Worm (Caenorhabditis elegans): ENCODE data around the gene psmd-9.

The psmd-9 gene

DNA sequence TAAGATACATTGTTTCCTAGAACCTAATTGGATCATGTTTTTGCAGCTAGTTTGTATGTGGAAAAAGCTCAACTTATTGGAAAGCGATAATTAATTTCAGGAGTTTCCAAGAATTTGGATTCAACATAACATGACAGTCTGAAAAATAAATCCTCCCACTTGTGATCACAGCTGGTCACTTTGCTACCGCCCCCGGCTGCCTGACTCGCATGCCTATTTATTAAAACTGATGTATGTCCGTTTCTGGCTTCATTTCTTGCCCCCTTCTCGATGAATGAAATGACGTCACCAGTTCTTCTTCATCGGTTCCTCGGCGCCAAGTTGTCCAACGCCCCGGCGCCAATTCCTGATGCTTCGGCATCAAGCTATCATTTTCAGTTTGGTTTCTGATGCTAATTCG is 25.1 kb downstream of the psmd-9 start:
- TF ChIP-seq ztf-11 (tag; optimal IDR thresholded peaks at IDR 0.05): no peak
- no peak for TF ChIP-seq nhr-25 (tag; optimal IDR thresholded peaks at IDR 0.05)
- no peak for TF ChIP-seq nhr-237 (tag; optimal IDR thresholded peaks at IDR 0.05)
- no peak for TF ChIP-seq elt-3 (tag; optimal IDR thresholded peaks at IDR 0.05)
- no peak for TF ChIP-seq unc-39 (tag; optimal IDR thresholded peaks at IDR 0.05)
- no peak for TF ChIP-seq ztf-4 (tag; optimal IDR thresholded peaks at IDR 0.05)
- TF ChIP-seq ZK546.5 (tag; optimal IDR thresholded peaks at IDR 0.05): no peak
- no peak for TF ChIP-seq aly-2 (tag; optimal IDR thresholded peaks at IDR 0.05)
- TF ChIP-seq nhr-11 (tag; optimal IDR thresholded peaks at IDR 0.05): no peak

DNA sequence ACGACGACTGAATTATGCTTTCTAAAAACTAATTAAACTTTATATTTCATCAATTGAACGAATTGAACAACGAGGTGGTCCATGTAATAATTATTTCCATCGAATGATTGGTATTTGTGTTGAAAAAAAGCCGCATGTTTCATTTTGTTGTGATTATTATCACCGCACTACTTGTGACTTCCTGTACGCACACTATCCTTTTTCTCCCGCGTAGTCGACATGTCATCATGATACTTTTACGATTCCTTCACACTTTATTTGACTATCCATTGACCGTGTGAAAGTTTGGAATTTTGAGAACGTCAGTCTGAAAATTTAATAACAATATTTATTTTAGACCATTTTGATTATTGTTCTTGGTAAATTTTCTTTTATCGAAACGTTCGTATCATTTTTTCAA is 25.7 kb downstream of the psmd-9 start, which contains the start of gene F22D3.4:
Gene F22D3.4 (minus strand): TSS at position 1 of the 400 bp plus-strand sequence.
- TF ChIP-seq mdl-1 (tag; optimal IDR thresholded peaks at IDR 0.05) (no peak), elt-2 (tag; optimal IDR thresholded peaks at IDR 0.05) (peak; percentile 21), ztf-4 (tag; optimal IDR thresholded peaks at IDR 0.05) (no peak), ceh-9 (tag; optimal IDR thresholded peaks at IDR 0.05) (no peak), nhr-28 (tag; optimal IDR thresholded peaks at IDR 0.05) (no peak), ZK546.5 (tag; optimal IDR thresholded peaks at IDR 0.05) (no peak)

DNA sequence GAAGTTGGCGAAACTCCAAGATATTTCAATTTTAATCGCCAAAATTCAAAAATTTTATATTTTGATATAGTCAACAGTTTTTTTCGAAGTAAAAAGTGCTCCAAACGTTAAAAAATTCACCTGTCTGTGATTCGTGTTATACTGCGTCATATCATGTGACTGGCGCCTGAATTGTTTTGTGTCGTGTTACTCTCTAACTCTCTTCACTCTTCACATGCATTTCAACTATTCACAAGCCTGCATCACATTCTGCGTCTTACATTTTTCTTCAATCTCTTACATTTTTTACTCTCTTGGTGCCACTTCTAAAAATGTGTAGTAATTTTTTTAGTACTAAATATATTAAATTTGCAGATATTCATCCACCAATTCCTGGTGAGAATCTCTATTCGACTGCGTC is 26.5 kb downstream of the psmd-9 start, which contains the start of gene flcn-1:
Gene flcn-1 (plus strand): TSS at position 348 of the 400 bp plus-strand sequence.
- TF ChIP-seq nhr-77 (tag; optimal IDR thresholded peaks at IDR 0.05): no peak
- no peak for TF ChIP-seq eor-1 (tag; optimal IDR thresholded peaks at IDR 0.05)
- TF ChIP-seq daf-12 (tag; optimal IDR thresholded peaks at IDR 0.05): no peak
- no peak for TF ChIP-seq nhr-76 (tag; optimal IDR thresholded peaks at IDR 0.05)
- no peak for TF ChIP-seq ZK546.5 (tag; optimal IDR thresholded peaks at IDR 0.05)
- peak; percentile 3 for TF ChIP-seq lsy-12 (tag; optimal IDR thresholded peaks at IDR 0.05)
- TF ChIP-seq zag-1 (tag; optimal IDR thresholded peaks at IDR 0.05): no peak
- peak; percentile 64 for TF ChIP-seq hmg-11 (tag; optimal IDR thresholded peaks at IDR 0.05)
- no peak for TF ChIP-seq ztf-4 (tag; optimal IDR thresholded peaks at IDR 0.05)
- TF ChIP-seq nhr-67 (tag; optimal IDR thresholded peaks at IDR 0.05): no peak
- TF ChIP-seq ceh-9 (tag; optimal IDR thresholded peaks at IDR 0.05): no peak
- no peak for TF ChIP-seq fkh-10 (GFP tag; optimal IDR thresholded peaks at IDR 0.05)
- TF ChIP-seq tbx-2 (tag; optimal IDR thresholded peaks at IDR 0.05): no peak
- no peak for TF ChIP-seq nhr-12 (tag; optimal IDR thresholded peaks at IDR 0.05)
- no peak for TF ChIP-seq jun-1 (tag; optimal IDR thresholded peaks at IDR 0.05)
- no peak for TF ChIP-seq ceh-28 (tag; optimal IDR thresholded peaks at IDR 0.05)
- no peak for TF ChIP-seq egl-27 (tag; optimal IDR thresholded peaks at IDR 0.05)
- no peak for TF ChIP-seq sea-2 (GFP tag; optimal IDR thresholded peaks at IDR 0.05)
- TF ChIP-seq egl-5 (tag; optimal IDR thresholded peaks at IDR 0.05): no peak
- TF ChIP-seq lin-39 (tag; optimal IDR thresholded peaks at IDR 0.05): no peak
- TF ChIP-seq pqm-1 (tag; optimal IDR thresholded peaks at IDR 0.05): peak; percentile 2
- TF ChIP-seq nhr-43 (tag; optimal IDR thresholded peaks at IDR 0.05; ENCODE audit: poor library complexity, severe bottlenecking): no peak
- TF ChIP-seq ceh-16 (tag; optimal IDR thresholded peaks at IDR 0.05): no peak
- no peak for TF ChIP-seq mdl-1 (tag; optimal IDR thresholded peaks at IDR 0.05)
- peak; percentile 47 for TF ChIP-seq pha-4 (tag; optimal IDR thresholded peaks at IDR 0.05)
- no peak for TF ChIP-seq fos-1 (tag; optimal IDR thresholded peaks at IDR 0.05)
- TF ChIP-seq nhr-28 (tag; optimal IDR thresholded peaks at IDR 0.05): no peak
- TF ChIP-seq nhr-23 (tag; optimal IDR thresholded peaks at IDR 0.05): no peak
- peak; percentile 57 for TF ChIP-seq nfya-1 (tag; optimal IDR thresholded peaks at IDR 0.05; ENCODE audit: insufficient read depth)
- no peak for TF ChIP-seq ztf-11 (tag; optimal IDR thresholded peaks at IDR 0.05)
- no peak for TF ChIP-seq fkh-2 (tag; optimal IDR thresholded peaks at IDR 0.05)
- TF ChIP-seq unc-62 (GFP tag; optimal IDR thresholded peaks at IDR 0.05): no peak
- TF ChIP-seq nhr-25 (tag; optimal IDR thresholded peaks at IDR 0.05): no peak
- TF ChIP-seq mml-1 (tag; optimal IDR thresholded peaks at IDR 0.05): no peak
- no peak for TF ChIP-seq R02D3.7 (tag; optimal IDR thresholded peaks at IDR 0.05)
- TF ChIP-seq elt-3 (tag; optimal IDR thresholded peaks at IDR 0.05): no peak
- TF ChIP-seq nhr-237 (tag; optimal IDR thresholded peaks at IDR 0.05): no peak
- TF ChIP-seq elt-2 (tag; optimal IDR thresholded peaks at IDR 0.05): peak; percentile 50
- no peak for TF ChIP-seq skn-1 (tag; optimal IDR thresholded peaks at IDR 0.05)
- TF ChIP-seq unc-39 (tag; optimal IDR thresholded peaks at IDR 0.05): no peak
- TF ChIP-seq aly-2 (tag; optimal IDR thresholded peaks at IDR 0.05): no peak
- TF ChIP-seq nhr-11 (tag; optimal IDR thresholded peaks at IDR 0.05): no peak
- TF ChIP-seq snpc-4 (tag; optimal IDR thresholded peaks at IDR 0.05): peak; percentile 43
- TF ChIP-seq elt-1 (tag; optimal IDR thresholded peaks at IDR 0.05): no peak
- TF ChIP-seq ama-1 (optimal IDR thresholded peaks at IDR 0.05): no peak

All from whole organism, L3 larva.